Fruit fly (Drosophila melanogaster) whole organism, embryonic: ENCODE data around the gene CG15429.

ENCODE experiments used
- Asciz ChIP-seq: fragments of 200-800 bp; sonication (Bioruptor generic); optimal IDR thresholded peaks from 2 replicates; lab custom pipeline; 2017; ENCODE audit warnings: missing biosample characterization, mild to moderate bottlenecking, missing genetic modification characterization, missing genetic modification reagents
- Atf3 ChIP-seq: fragments of 200-800 bp; sonication (Bioruptor generic); optimal IDR thresholded peaks from 3 replicates; lab custom pipeline; 2016; ENCODE audit warnings: missing biosample characterization, missing genetic modification characterization
- BtbVII ChIP-seq: fragments of 200-800 bp; sonication (Bioruptor generic); optimal IDR thresholded peaks from 3 replicates; lab custom pipeline; 2017; ENCODE audit warnings: missing biosample characterization, mild to moderate bottlenecking, missing genetic modification characterization
- CG10274 ChIP-seq: fragments of 200-800 bp; sonication (Bioruptor generic); optimal IDR thresholded peaks from 3 replicates; lab custom pipeline; 2017; ENCODE audit warnings: missing biosample characterization, mild to moderate bottlenecking, missing genetic modification characterization
- CG10366 ChIP-seq: fragments of 200-800 bp; sonication (Bioruptor generic); IDR thresholded peaks from 2 replicates; pipeline ENCODE4 v1.3.6; 2022; ENCODE audit warnings: missing biosample characterization, missing genetic modification characterization
- CG12219 ChIP-seq: fragments of 200-800 bp; sonication (Bioruptor generic); optimal IDR thresholded peaks from 3 replicates; lab custom pipeline; 2018; ENCODE audit warnings: missing biosample characterization, mild to moderate bottlenecking, missing genetic modification characterization
- CG1233 ChIP-seq: fragments of 200-800 bp; sonication (Bioruptor generic); optimal IDR thresholded peaks from 4 replicates; lab custom pipeline; 2018; ENCODE audit warnings: missing biosample characterization, mild to moderate bottlenecking, missing genetic modification characterization
- CG13123 ChIP-seq: fragments of 200-800 bp; sonication (Bioruptor generic); optimal IDR thresholded peaks from 2 replicates; lab custom pipeline; 2016; ENCODE audit warnings: missing biosample characterization, missing genetic modification characterization
- CG13775 ChIP-seq: fragments of 200-800 bp; sonication (Bioruptor generic); optimal IDR thresholded peaks from 3 replicates; lab custom pipeline; 2017; ENCODE audit warnings: missing biosample characterization, mild to moderate bottlenecking, missing genetic modification characterization
- CG14667 ChIP-seq: fragments of 200-800 bp; sonication (Bioruptor generic); IDR thresholded peaks from 2 replicates; pipeline ENCODE4 v1.3.6; 2022; ENCODE audit warnings: missing biosample characterization, missing genetic modification characterization
- CG15601 ChIP-seq: fragments of 200-800 bp; sonication (Bioruptor generic); optimal IDR thresholded peaks from 3 replicates; lab custom pipeline; 2019; ENCODE audit warnings: missing biosample characterization, mild to moderate bottlenecking, missing genetic modification characterization, moderate library complexity
- CG16813 ChIP-seq: fragments of 200-800 bp; sonication (Bioruptor generic); IDR thresholded peaks from 3 replicates; pipeline ENCODE4 v1.3.6; 2022; ENCODE audit warnings: missing biosample characterization, missing genetic modification characterization; ENCODE audit not compliant: partially characterized antibody
- CG30020 ChIP-seq: fragments of 200-800 bp; optimal IDR thresholded peaks from 2 replicates; lab custom pipeline; 2019; ENCODE audit warnings: missing biosample characterization, mild to moderate bottlenecking, missing genetic modification characterization, moderate library complexity
- CG34422 ChIP-seq: fragments of 200-800 bp; sonication (Bioruptor generic); IDR thresholded peaks from 3 replicates; pipeline ENCODE4 v1.3.6; 2022; ENCODE audit warnings: missing biosample characterization, missing genetic modification characterization
- CG3847 ChIP-seq: fragments of 200-800 bp; sonication (Bioruptor generic); IDR thresholded peaks from 2 replicates; pipeline ENCODE4 v1.3.6; 2022; ENCODE audit warnings: missing biosample characterization, missing genetic modification characterization
- CG4282 ChIP-seq: fragments of 200-800 bp; sonication (Bioruptor generic); optimal IDR thresholded peaks from 2 replicates; lab custom pipeline; 2016; ENCODE audit warnings: missing biosample characterization, missing genetic modification characterization
- CG4820 ChIP-seq: fragments of 200-800 bp; sonication (Bioruptor generic); optimal IDR thresholded peaks from 3 replicates; lab custom pipeline; 2016; ENCODE audit warnings: missing biosample characterization, missing genetic modification characterization
- CG7271 ChIP-seq: fragments of 200-800 bp; sonication (Bioruptor generic); optimal IDR thresholded peaks from 2 replicates; lab custom pipeline; 2018; ENCODE audit warnings: missing biosample characterization, mild to moderate bottlenecking, missing genetic modification characterization, moderate library complexity
- CG7786 ChIP-seq: fragments of 200-800 bp; sonication (Bioruptor generic); optimal IDR thresholded peaks from 2 replicates; lab custom pipeline; 2016; ENCODE audit warnings: missing biosample characterization, missing genetic modification characterization
- Camta ChIP-seq: fragments of 200-800 bp; sonication (Bioruptor generic); optimal IDR thresholded peaks from 2 replicates; lab custom pipeline; 2016; ENCODE audit warnings: missing biosample characterization, missing genetic modification characterization
- CkIIα-i1 ChIP-seq: fragments of 200-800 bp; sonication (Bioruptor generic); IDR thresholded peaks from 2 replicates; pipeline ENCODE4 v1.3.6; 2022; ENCODE audit warnings: missing biosample characterization, missing genetic modification characterization
- Dek ChIP-seq: fragments of 200-800 bp; sonication (Bioruptor generic); optimal IDR thresholded peaks from 3 replicates; lab custom pipeline; 2019; ENCODE audit warnings: missing biosample characterization, mild to moderate bottlenecking, missing genetic modification characterization, moderate library complexity
- Doc2 ChIP-seq: fragments of 200-800 bp; sonication (Bioruptor generic); IDR thresholded peaks from 2 replicates; pipeline ENCODE4 v1.3.6; 2022; ENCODE audit warnings: missing biosample characterization, missing genetic modification characterization
- Dref ChIP-seq: fragments of 200-800 bp; sonication (Bioruptor generic); IDR thresholded peaks from 2 replicates; pipeline ENCODE4 v1.3.6; 2022; ENCODE audit warnings: missing biosample characterization, missing genetic modification characterization
- Fer1 ChIP-seq: fragments of 200-800 bp; sonication (Bioruptor generic); optimal IDR thresholded peaks from 2 replicates; lab custom pipeline; 2017; ENCODE audit warnings: missing biosample characterization, mild to moderate bottlenecking, missing genetic modification characterization
- H15 ChIP-seq: fragments of 200-800 bp; sonication (Bioruptor generic); IDR thresholded peaks from 3 replicates; pipeline ENCODE4 v1.3.6; 2022; ENCODE audit warnings: missing biosample characterization, missing genetic modification characterization
- HLH4C ChIP-seq: fragments of 200-800 bp; sonication (Bioruptor generic); IDR thresholded peaks from 3 replicates; pipeline ENCODE4 v1.3.6; 2022; ENCODE audit warnings: missing biosample characterization, missing genetic modification characterization; ENCODE audit not compliant: partially characterized antibody
- Hr78 ChIP-seq, 2 experiments: fragments of 200-800 bp in 1 of 2; fragments of >200 bp in 1 of 2; sonication (Bioruptor generic) in 1 of 2; optimal IDR thresholded peaks; 2 replicates each; lab custom pipeline; 2017 to 2019; ENCODE audit warnings: missing biosample characterization in 2 of 2, missing genetic modification characterization in 2 of 2, mild to moderate bottlenecking in 1 of 2, moderate library complexity in 1 of 2
- Sox100B ChIP-seq: fragments of 200-800 bp; sonication (Bioruptor generic); optimal IDR thresholded peaks from 3 replicates; lab custom pipeline; 2018; ENCODE audit warnings: missing biosample characterization, mild to moderate bottlenecking, missing genetic modification characterization
- bbx ChIP-seq: fragments of 200-800 bp; sonication (Bioruptor generic); IDR thresholded peaks from 2 replicates; pipeline ENCODE4 v1.3.6; 2022; ENCODE audit warnings: missing biosample characterization, missing genetic modification characterization; ENCODE audit not compliant: partially characterized antibody
- bcd ChIP-seq: fragments of 200-800 bp; sonication (Bioruptor generic); optimal IDR thresholded peaks from 2 replicates; lab custom pipeline; 2017; ENCODE audit warnings: missing biosample characterization, mild to moderate bottlenecking, missing genetic modification characterization
- en ChIP-seq: fragments of 200-800 bp; sonication (Bioruptor generic); optimal IDR thresholded peaks from 2 replicates; lab custom pipeline; 2016; ENCODE audit warnings: missing biosample characterization, missing genetic modification characterization
- gcm ChIP-seq: fragments of 200-800 bp; sonication (Bioruptor generic); optimal IDR thresholded peaks from 2 replicates; lab custom pipeline; 2019; ENCODE audit warnings: missing biosample characterization, mild to moderate bottlenecking, missing genetic modification characterization, moderate library complexity
- gro ChIP-seq: fragments of 200-800 bp; sonication (Bioruptor generic); optimal IDR thresholded peaks from 2 replicates; lab custom pipeline; 2016; ENCODE audit warnings: missing biosample characterization, missing genetic modification characterization
- hbn ChIP-seq: fragments of 200-800 bp; sonication (Bioruptor generic); IDR thresholded peaks from 2 replicates; pipeline ENCODE4 v1.3.6; 2022; ENCODE audit warnings: missing biosample characterization, missing genetic modification characterization; ENCODE audit not compliant: partially characterized antibody
- knrl ChIP-seq: fragments of 200-800 bp; sonication (Bioruptor generic); IDR thresholded peaks from 3 replicates; pipeline ENCODE4 v1.3.6; 2022; ENCODE audit warnings: missing biosample characterization, missing genetic modification characterization; ENCODE audit not compliant: partially characterized antibody
- lilli ChIP-seq: fragments of 200-800 bp; sonication (Bioruptor generic); optimal IDR thresholded peaks from 3 replicates; lab custom pipeline; 2016; ENCODE audit warnings: missing biosample characterization, missing genetic modification characterization
- pita ChIP-seq: fragments of 200-800 bp; sonication (Bioruptor generic); optimal IDR thresholded peaks from 2 replicates; lab custom pipeline; 2017; ENCODE audit warnings: missing biosample characterization, mild to moderate bottlenecking, missing genetic modification characterization
- prd ChIP-seq, 3 experiments: fragments of >200 bp in 2 of 3; fragments of 200-800 bp in 1 of 3; sonication (Bioruptor generic) in 1 of 3; optimal IDR thresholded peaks in 2 of 3; IDR thresholded peaks in 1 of 3; 2 replicates in 2 of 3; 3 replicates in 1 of 3; pipeline versions ENCODE4 v1.3.6 to Lab custom; 2017 to 2022; ENCODE audit warnings: missing biosample characterization in 1 of 3, missing genetic modification characterization in 1 of 3
- pros ChIP-seq: fragments of 200-800 bp; sonication (Bioruptor generic); optimal IDR thresholded peaks from 3 replicates; lab custom pipeline; 2019; ENCODE audit warnings: missing biosample characterization, mild to moderate bottlenecking, missing genetic modification characterization, moderate library complexity
- salm ChIP-seq: fragments of 200-800 bp; sonication (Bioruptor generic); optimal IDR thresholded peaks from 2 replicates; lab custom pipeline; 2018; ENCODE audit warnings: missing biosample characterization, mild to moderate bottlenecking, missing genetic modification characterization
- seq ChIP-seq: fragments of 200-800 bp; sonication (Bioruptor generic); IDR thresholded peaks from 2 replicates; pipeline ENCODE4 v1.3.6; 2022; ENCODE audit warnings: missing biosample characterization, missing genetic modification characterization
- shn ChIP-seq: fragments of 200-800 bp; sonication (Bioruptor generic); optimal IDR thresholded peaks from 3 replicates; lab custom pipeline; 2016; ENCODE audit warnings: missing biosample characterization, missing genetic modification characterization
- sna ChIP-seq: fragments of 200-800 bp; sonication (Bioruptor generic); IDR thresholded peaks from 2 replicates; pipeline ENCODE4 v1.3.6; 2022; ENCODE audit warnings: missing biosample characterization, missing genetic modification characterization; ENCODE audit not compliant: partially characterized antibody
- stwl ChIP-seq: fragments of 200-800 bp; sonication (Bioruptor generic); optimal IDR thresholded peaks from 3 replicates; lab custom pipeline; 2018; ENCODE audit warnings: missing biosample characterization, mild to moderate bottlenecking, missing genetic modification characterization, moderate library complexity
- unpg ChIP-seq: fragments of 200-800 bp; sonication (Bioruptor generic); optimal IDR thresholded peaks from 3 replicates; lab custom pipeline; 2018; ENCODE audit warnings: missing biosample characterization, mild to moderate bottlenecking, missing genetic modification characterization, moderate library complexity
- vnd ChIP-seq: fragments of 200-800 bp; sonication (Bioruptor generic); IDR thresholded peaks from 3 replicates; pipeline ENCODE4 v1.3.6; 2022; ENCODE audit warnings: missing biosample characterization, missing genetic modification characterization; ENCODE audit not compliant: partially characterized antibody
- wor ChIP-seq: fragments of 200-800 bp; sonication (Bioruptor generic); IDR thresholded peaks from 2 replicates; pipeline ENCODE4 v1.3.6; 2022; ENCODE audit warnings: missing biosample characterization, missing genetic modification characterization
- zfh1 ChIP-seq: fragments of 200-800 bp; sonication (Bioruptor generic); IDR thresholded peaks from 3 replicates; pipeline ENCODE4 v1.3.6; 2022; ENCODE audit warnings: missing biosample characterization, missing genetic modification characterization

CG15429 gene

dm6 chr2L:4386926-4387550, 34.3 kb downstream of the CG15429 start, which contains the start of gene Psf2 (continued):
- TF ChIP-seq prd (optimal IDR thresholded peaks at IDR 0.05; lab: Kevin White, UChicago) (no peak), prd (GFP tag; IDR thresholded peaks at IDR 0.05; lab: Robert Waterston, UW) (0 out of 3 replicates have a peak, but pooled peaks have one; percentile 35), H15 (GFP tag; lab: Robert Waterston, UW) (no peak), Hr78 (GFP tag; optimal IDR thresholded peaks at IDR 0.05; lab: Kevin White, UChicago) (no peak), gcm (GFP tag; lab: Kevin White, UChicago) (no peak), CG10274 (GFP tag; lab: Kevin White, UChicago) (no peak), CG12219 (no peak), BtbVII (GFP tag; lab: Kevin White, UChicago) (no peak), Camta (GFP tag; lab: Kevin White, UChicago) (no peak), CG10366 (GFP tag; lab: Robert Waterston, UW) (no peak), gro (GFP tag; lab: Kevin White, UChicago) (no peak), Dref (GFP tag; lab: Robert Waterston, UW) (peak; percentile 91), CG4820 (no peak), unpg (no peak), seq (GFP tag; lab: Robert Waterston, UW) (no peak), en (no peak), pros (GFP tag; lab: Kevin White, UChicago) (no peak), salm (no peak), knrl (GFP tag; lab: Robert Waterston, UW) (peak; percentile 64), CG15601 (no peak), stwl (tag; lab: Kevin White, UChicago) (peak; percentile 57), CG3847 (GFP tag; lab: Robert Waterston, UW) (peak; percentile 43; the same call in 1 of the 2 replicates), CG14667 (no peak), HLH4C (peak; percentile 71), Dek (tag; lab: Kevin White, UChicago) (no peak), Doc2 (no peak), zfh1 (GFP tag; lab: Robert Waterston, UW) (no peak), CG16813 (GFP tag; lab: Robert Waterston, UW) (peak; percentile 60; the same call in 2 of the 3 replicates), vnd (GFP tag; lab: Robert Waterston, UW) (peak; percentile 45; the same call in 2 of the 3 replicates), CG4282 (GFP tag; lab: Kevin White, UChicago) (peak; percentile 19), sna (0 out of 2 replicates have a peak, but pooled peaks have one; percentile 25), CG13123 (GFP tag; lab: Kevin White, UChicago) (no peak), shn (GFP tag; lab: Kevin White, UChicago) (no peak), CG34422 (GFP tag; lab: Robert Waterston, UW) (0 out of 3 replicates have a peak, but pooled peaks have one; percentile 0), pita (GFP tag; lab: Kevin White, UChicago) (no peak), bcd (GFP tag; lab: Kevin White, UChicago) (no peak), CG1233 (GFP tag; lab: Kevin White, UChicago) (no peak), CG7786 (GFP tag; lab: Kevin White, UChicago) (no peak), wor (GFP tag; lab: Robert Waterston, UW) (no peak), CkIIα-i1 (GFP tag; lab: Robert Waterston, UW) (no peak), Asciz (no peak), bbx (GFP tag; lab: Robert Waterston, UW) (peak; percentile 69), CG7271 (no peak), lilli (GFP tag; lab: Kevin White, UChicago) (no peak), Sox100B (GFP tag; lab: Kevin White, UChicago) (no peak), Fer1 (GFP tag; lab: Kevin White, UChicago) (no peak), hbn (GFP tag; lab: Robert Waterston, UW) (no peak; the same call in 1 of the 2 replicates), CG13775 (GFP tag; lab: Kevin White, UChicago) (no peak), CG30020 (tag; lab: Kevin White, UChicago) (no peak), Atf3 (no peak)
